Fruit fly (Drosophila melanogaster) whole organism, adult: Measurements from ENCODE around the gene CG15864.

Experiments
- CG12768 ChIP-seq: fragments of 200-800 bp; sonication (Bioruptor generic); optimal IDR thresholded peaks from 2 replicates; lab custom pipeline; 2017; ENCODE audit warnings: missing biosample characterization, missing genetic modification characterization, mild to moderate bottlenecking, moderate library complexity, missing genetic modification reagents
- CG1620 ChIP-seq: fragments of 200-800 bp; sonication (Bioruptor generic); optimal IDR thresholded peaks from 2 replicates; lab custom pipeline; 2016; ENCODE audit warnings: missing biosample characterization, missing genetic modification characterization
- CG5204 ChIP-seq: fragments of 200-800 bp; sonication (Bioruptor generic); optimal IDR thresholded peaks from 2 replicates; lab custom pipeline; 2016; ENCODE audit warnings: missing biosample characterization, missing genetic modification characterization
- kay ChIP-seq: fragments of 200-800 bp; sonication (Bioruptor generic); peaks from one replicate; lab custom pipeline; 2016; ENCODE audit warnings: missing biosample characterization, missing genetic modification characterization, borderline replicate concordance
- pad ChIP-seq: fragments of 200-800 bp; sonication (Bioruptor generic); optimal IDR thresholded peaks from 3 replicates; lab custom pipeline; 2017; ENCODE audit warnings: missing biosample characterization, missing genetic modification characterization, mild to moderate bottlenecking, moderate library complexity, missing genetic modification reagents
- tj ChIP-seq: fragments of 200-800 bp; sonication (Bioruptor generic); optimal IDR thresholded peaks from 3 replicates; lab custom pipeline; 2017; ENCODE audit warnings: missing biosample characterization, mild to moderate bottlenecking, missing genetic modification characterization, moderate library complexity

DNA sequence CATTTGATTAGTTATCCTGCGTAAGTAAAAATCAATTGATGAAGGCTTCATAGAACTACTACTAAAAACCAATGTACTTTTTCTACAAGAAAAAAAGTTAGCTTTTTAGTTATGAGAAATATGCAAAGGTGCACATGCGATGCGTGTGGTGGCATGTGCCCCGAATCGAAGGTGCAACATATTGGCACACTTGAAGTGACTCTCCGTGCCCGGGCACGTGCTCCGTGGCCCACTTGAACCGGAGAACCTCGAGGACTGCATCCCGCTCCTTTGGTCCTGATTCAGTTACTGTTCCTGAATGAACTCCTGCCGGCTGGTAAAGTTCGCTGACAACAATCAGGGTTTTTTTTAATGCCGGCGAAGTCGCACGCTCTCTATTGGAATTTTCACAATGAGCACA, 42.2 kb upstream of the CG15864 start:
- TF ChIP-seq tj (no peak), CG1620 (GFP tag; lab: Kevin White, UChicago) (no peak), pad (GFP tag; lab: Kevin White, UChicago) (no peak), CG12768 (GFP tag; lab: Kevin White, UChicago) (no peak), kay (GFP tag; lab: Kevin White, UChicago) (no peak), CG5204 (GFP tag; lab: Kevin White, UChicago) (no peak)
